Worm (Caenorhabditis elegans) whole organism, L3 larva: Measurements from ENCODE around the gene sfxn-1.2.

Experiments used
- R02D3.7 ChIP-seq: fragments of 150-350 bp; optimal IDR thresholded peaks from 2 replicates; lab custom pipeline; 2014; ENCODE audit warnings: missing biosample characterization, missing genetic modification characterization
- ZK546.5 ChIP-seq: sonication (generic microtip); optimal IDR thresholded peaks from 2 replicates; lab custom pipeline; 2017; ENCODE audit warnings: missing biosample characterization, missing genetic modification characterization
- aly-2 ChIP-seq: fragments of 150-350 bp; optimal IDR thresholded peaks from 2 replicates; lab custom pipeline; 2014; ENCODE audit warnings: missing biosample characterization, missing genetic modification characterization
- ama-1 ChIP-seq: fragments of 150-350 bp; optimal IDR thresholded peaks from 2 replicates; lab custom pipeline; 2018
- ceh-16 ChIP-seq: sonication (generic microtip); optimal IDR thresholded peaks from 2 replicates; lab custom pipeline; 2017; ENCODE audit warnings: missing biosample characterization, missing genetic modification characterization
- ceh-82 ChIP-seq: fragments of 150-350 bp; optimal IDR thresholded peaks from 2 replicates; lab custom pipeline; 2014; ENCODE audit warnings: missing biosample characterization, missing genetic modification characterization
- ceh-9 ChIP-seq: sonication (generic microtip); optimal IDR thresholded peaks from 2 replicates; lab custom pipeline; 2018; ENCODE audit warnings: missing biosample characterization, missing genetic modification characterization
- daf-12 ChIP-seq: fragments of 150-350 bp; optimal IDR thresholded peaks from 2 replicates; lab custom pipeline; 2014; ENCODE audit warnings: missing biosample characterization, missing genetic modification reagents, missing genetic modification characterization
- egl-27 ChIP-seq: sonication (generic microtip); optimal IDR thresholded peaks from 4 replicates; lab custom pipeline; 2017; ENCODE audit warnings: missing biosample characterization, missing genetic modification reagents, missing genetic modification characterization
- egl-5 ChIP-seq: fragments of 150-350 bp; optimal IDR thresholded peaks from 2 replicates; lab custom pipeline; 2017; ENCODE audit warnings: missing biosample characterization, missing genetic modification reagents, missing genetic modification characterization, inconsistent platforms
- elt-1 ChIP-seq: fragments of 150-350 bp; optimal IDR thresholded peaks from 2 replicates; lab custom pipeline; 2014; ENCODE audit warnings: missing biosample characterization, missing genetic modification characterization
- elt-2 ChIP-seq: sonication (generic microtip); optimal IDR thresholded peaks from 2 replicates; lab custom pipeline; 2016; ENCODE audit warnings: missing genetic modification reagents, mild to moderate bottlenecking, missing genetic modification characterization, missing compliant biosample characterization
- elt-3 ChIP-seq, 3 experiments: fragments of 150-350 bp in 1 of 3; sonication (generic microtip) in 2 of 3; optimal IDR thresholded peaks; 2 replicates in 2 of 3; 4 replicates in 1 of 3; lab custom pipeline; 2014 to 2017; ENCODE audit warnings: missing biosample characterization in 3 of 3, missing genetic modification characterization in 3 of 3
- eor-1 ChIP-seq, 2 experiments: fragments of 150-350 bp; optimal IDR thresholded peaks; 2 replicates each; lab custom pipeline; 2014 to 2018; ENCODE audit warnings: missing biosample characterization in 2 of 2, missing genetic modification characterization in 2 of 2
- fkh-10 ChIP-seq: sonication (generic microtip); optimal IDR thresholded peaks from 2 replicates; lab custom pipeline; 2017; ENCODE audit warnings: missing biosample characterization, missing genetic modification reagents, missing genetic modification characterization
- hmg-11 ChIP-seq: sonication (generic microtip); optimal IDR thresholded peaks from 2 replicates; lab custom pipeline; 2016; ENCODE audit warnings: missing genetic modification characterization, missing compliant biosample characterization
- jun-1 ChIP-seq: fragments of 150-350 bp; optimal IDR thresholded peaks from 2 replicates; lab custom pipeline; 2014; ENCODE audit warnings: missing biosample characterization, missing genetic modification reagents, missing genetic modification characterization
- lin-15B ChIP-seq: fragments of 150-350 bp; optimal IDR thresholded peaks from 2 replicates; lab custom pipeline; 2014; ENCODE audit warnings: missing biosample characterization, missing genetic modification characterization
- mdl-1 ChIP-seq: fragments of 150-350 bp; optimal IDR thresholded peaks from 2 replicates; lab custom pipeline; 2014; ENCODE audit warnings: missing biosample characterization, missing genetic modification characterization
- mml-1 ChIP-seq: fragments of 150-350 bp; sonication (generic microtip); optimal IDR thresholded peaks from 3 replicates; lab custom pipeline; 2014; ENCODE audit warnings: missing biosample characterization, missing genetic modification characterization
- nfya-1 ChIP-seq: sonication (generic microtip); optimal IDR thresholded peaks from 2 replicates; lab custom pipeline; 2017; ENCODE audit warnings: missing genetic modification characterization, mild to moderate bottlenecking, missing compliant biosample characterization, antibody characterized with exemption, moderate library complexity; ENCODE audit not compliant: insufficient read depth
- nhr-11 ChIP-seq: fragments of 150-350 bp; optimal IDR thresholded peaks from 2 replicates; lab custom pipeline; 2014; ENCODE audit warnings: missing biosample characterization, missing genetic modification characterization
- nhr-12 ChIP-seq: fragments of 150-350 bp; optimal IDR thresholded peaks from 2 replicates; lab custom pipeline; 2014; ENCODE audit warnings: missing biosample characterization, missing genetic modification characterization
- nhr-23 ChIP-seq: fragments of 150-350 bp; optimal IDR thresholded peaks from 2 replicates; lab custom pipeline; 2014; ENCODE audit warnings: missing biosample characterization, missing genetic modification reagents, missing genetic modification characterization
- nhr-237 ChIP-seq: fragments of 150-350 bp; optimal IDR thresholded peaks from 2 replicates; lab custom pipeline; 2014; ENCODE audit warnings: missing biosample characterization, missing genetic modification characterization
- nhr-25 ChIP-seq: sonication (generic microtip); optimal IDR thresholded peaks from 2 replicates; lab custom pipeline; 2017; ENCODE audit warnings: missing biosample characterization, missing genetic modification characterization
- nhr-28 ChIP-seq: fragments of 150-350 bp; optimal IDR thresholded peaks from 2 replicates; lab custom pipeline; 2014; ENCODE audit warnings: missing biosample characterization, missing genetic modification characterization
- nhr-43 ChIP-seq: sonication (generic microtip); optimal IDR thresholded peaks from 2 replicates; lab custom pipeline; 2016; ENCODE audit warnings: mild to moderate bottlenecking, missing genetic modification characterization, missing compliant biosample characterization; ENCODE audit not compliant: poor library complexity, severe bottlenecking
- nhr-67 ChIP-seq: fragments of 150-350 bp; optimal IDR thresholded peaks from 2 replicates; lab custom pipeline; 2014; ENCODE audit warnings: missing biosample characterization, missing genetic modification characterization
- pha-4 ChIP-seq: fragments of 150-350 bp; optimal IDR thresholded peaks from 2 replicates; lab custom pipeline; 2014; ENCODE audit warnings: missing biosample characterization, missing genetic modification reagents, missing genetic modification characterization
- sea-2 ChIP-seq: fragments of 150-350 bp; sonication (generic microtip); optimal IDR thresholded peaks from 4 replicates; lab custom pipeline; 2014; ENCODE audit warnings: missing biosample characterization, missing genetic modification reagents, missing genetic modification characterization
- skn-1 ChIP-seq: fragments of 150-350 bp; optimal IDR thresholded peaks from 2 replicates; lab custom pipeline; 2014; ENCODE audit warnings: missing biosample characterization, missing genetic modification characterization
- snpc-4 ChIP-seq: fragments of 150-350 bp; optimal IDR thresholded peaks from 2 replicates; lab custom pipeline; 2014; ENCODE audit warnings: missing biosample characterization, missing genetic modification characterization
- tbx-2 ChIP-seq: sonication (generic microtip); optimal IDR thresholded peaks from 2 replicates; lab custom pipeline; 2016; ENCODE audit warnings: mild to moderate bottlenecking, missing genetic modification characterization, missing compliant biosample characterization
- unc-39 ChIP-seq: sonication (generic microtip); optimal IDR thresholded peaks from 4 replicates; lab custom pipeline; 2017; ENCODE audit warnings: missing biosample characterization, missing genetic modification characterization
- ztf-11 ChIP-seq: fragments of 150-350 bp; optimal IDR thresholded peaks from 2 replicates; lab custom pipeline; 2014; ENCODE audit warnings: missing biosample characterization, missing genetic modification characterization
- ztf-4 ChIP-seq: fragments of 150-350 bp; optimal IDR thresholded peaks from 2 replicates; lab custom pipeline; 2014; ENCODE audit warnings: missing biosample characterization, missing genetic modification characterization

Gene sfxn-1.2

ce11 chrII:11193523-11193922, 7.7 kb downstream of the sfxn-1.2 start:
- TF ChIP-seq nhr-28 (tag; lab: Kevin White, UChicago): no peak
- no peak for TF ChIP-seq ceh-82
- TF ChIP-seq lin-15B (tag; lab: Kevin White, UChicago): no peak
- TF ChIP-seq nhr-25 (tag; lab: Kevin White, UChicago): peak; percentile 21
- TF ChIP-seq egl-5 (tag; lab: Kevin White, UChicago): no peak

- TF ChIP-seq nhr-25 (tag; lab: Kevin White, UChicago) (peak; percentile 36), nhr-23 (tag; lab: Kevin White, UChicago) (peak; percentile 27), snpc-4 (tag; lab: Kevin White, UChicago) (no peak), elt-1 (tag; lab: Kevin White, UChicago) (peak; percentile 30)
- TF ChIP-seq, all 47 proteins: peak for 3
Observed at ce11 chrII:11200234-11200755, 14.5 kb downstream of the sfxn-1.2 start.

ce11 chrII:11202581-11203271, 16.9 kb downstream of the sfxn-1.2 start, which contains the start of gene srap-1:
srap-1 (plus strand) TSS chrII:11203221.
- TF ChIP-seq egl-27 (tag; lab: Kevin White, UChicago) (no peak), nhr-25 (tag; lab: Kevin White, UChicago) (peak; percentile 6), sea-2 (GFP tag; lab: Kevin White, UChicago) (no peak), aly-2 (no peak), tbx-2 (tag; lab: Kevin White, UChicago) (no peak), nhr-23 (tag; lab: Kevin White, UChicago) (no peak), ztf-11 (tag; lab: Kevin White, UChicago) (no peak), ama-1 (lab: Kevin White, UChicago) (no peak), nhr-237 (tag; lab: Kevin White, UChicago) (no peak), elt-1 (tag; lab: Kevin White, UChicago) (peak; percentile 46), nhr-12 (tag; lab: Kevin White, UChicago) (no peak), egl-5 (tag; lab: Kevin White, UChicago) (no peak), nhr-67 (tag; lab: Kevin White, UChicago) (no peak)

ce11 chrII:11204731-11205130, 18.9 kb downstream of the sfxn-1.2 start:
- TF ChIP-seq ceh-9 (tag; lab: Kevin White, UChicago) (no peak), unc-39 (tag; lab: Kevin White, UChicago) (no peak), skn-1 (no peak), nhr-67 (tag; lab: Kevin White, UChicago) (no peak), fkh-10 (GFP tag; lab: Kevin White, UChicago) (no peak), ZK546.5 (tag; lab: Kevin White, UChicago) (no peak), snpc-4 (tag; lab: Kevin White, UChicago) (no peak), elt-2 (tag; lab: Kevin White, UChicago) (no peak), ztf-4 (tag; lab: Kevin White, UChicago) (no peak), lin-15B (tag; lab: Kevin White, UChicago) (no peak), egl-5 (tag; lab: Kevin White, UChicago) (no peak), R02D3.7 (no peak), daf-12 (no peak), nhr-28 (tag; lab: Kevin White, UChicago) (no peak), nhr-43 (no peak)

ce11 chrII:11205783-11206182, 20.0 kb downstream of the sfxn-1.2 start:
- peak; percentile 82 for TF ChIP-seq elt-1 (tag; lab: Kevin White, UChicago)
- no peak for TF ChIP-seq fkh-10 (GFP tag; lab: Kevin White, UChicago)
- no peak for TF ChIP-seq egl-27 (tag; lab: Kevin White, UChicago)
- TF ChIP-seq nhr-25 (tag; lab: Kevin White, UChicago): peak; percentile 78

ce11 chrII:11221771-11222355, 36.0 kb downstream of the sfxn-1.2 start, which contains the start of gene plpr-1:
plpr-1 (plus strand) TSS chrII:11222305.
- TF ChIP-seq mdl-1: no peak
- TF ChIP-seq egl-27 (tag; lab: Kevin White, UChicago): no peak
- TF ChIP-seq nhr-43: no peak
- TF ChIP-seq mml-1 (tag; lab: Kevin White, UChicago): no peak
- no peak for TF ChIP-seq daf-12
- TF ChIP-seq ceh-9 (tag; lab: Kevin White, UChicago): no peak
- TF ChIP-seq ceh-16 (tag; lab: Kevin White, UChicago): no peak
- no peak for TF ChIP-seq elt-2 (tag; lab: Kevin White, UChicago)
- TF ChIP-seq fkh-10 (GFP tag; lab: Kevin White, UChicago): no peak
- no peak for TF ChIP-seq nhr-11
- TF ChIP-seq nhr-67 (tag; lab: Kevin White, UChicago): no peak
- TF ChIP-seq pha-4 (tag; lab: Kevin White, UChicago): no peak
- no peak for TF ChIP-seq tbx-2 (tag; lab: Kevin White, UChicago)
- TF ChIP-seq nfya-1 (tag; lab: Kevin White, UChicago): no peak
- no peak for TF ChIP-seq aly-2
- no peak for TF ChIP-seq eor-1 (tag; optimal IDR thresholded peaks at IDR 0.05; lab: Kevin White, UChicago)
- TF ChIP-seq ztf-4 (tag; lab: Kevin White, UChicago): no peak
- TF ChIP-seq jun-1: no peak
- no peak for TF ChIP-seq elt-3 (tag; optimal IDR thresholded peaks at IDR 0.05; lab: Kevin White, UChicago)
- TF ChIP-seq hmg-11: no peak
- TF ChIP-seq, all 47 proteins: peak for 0
